Fruit fly (Drosophila melanogaster): ENCODE measurements around the gene tal-3A.

Gene tal-3A

DNA sequence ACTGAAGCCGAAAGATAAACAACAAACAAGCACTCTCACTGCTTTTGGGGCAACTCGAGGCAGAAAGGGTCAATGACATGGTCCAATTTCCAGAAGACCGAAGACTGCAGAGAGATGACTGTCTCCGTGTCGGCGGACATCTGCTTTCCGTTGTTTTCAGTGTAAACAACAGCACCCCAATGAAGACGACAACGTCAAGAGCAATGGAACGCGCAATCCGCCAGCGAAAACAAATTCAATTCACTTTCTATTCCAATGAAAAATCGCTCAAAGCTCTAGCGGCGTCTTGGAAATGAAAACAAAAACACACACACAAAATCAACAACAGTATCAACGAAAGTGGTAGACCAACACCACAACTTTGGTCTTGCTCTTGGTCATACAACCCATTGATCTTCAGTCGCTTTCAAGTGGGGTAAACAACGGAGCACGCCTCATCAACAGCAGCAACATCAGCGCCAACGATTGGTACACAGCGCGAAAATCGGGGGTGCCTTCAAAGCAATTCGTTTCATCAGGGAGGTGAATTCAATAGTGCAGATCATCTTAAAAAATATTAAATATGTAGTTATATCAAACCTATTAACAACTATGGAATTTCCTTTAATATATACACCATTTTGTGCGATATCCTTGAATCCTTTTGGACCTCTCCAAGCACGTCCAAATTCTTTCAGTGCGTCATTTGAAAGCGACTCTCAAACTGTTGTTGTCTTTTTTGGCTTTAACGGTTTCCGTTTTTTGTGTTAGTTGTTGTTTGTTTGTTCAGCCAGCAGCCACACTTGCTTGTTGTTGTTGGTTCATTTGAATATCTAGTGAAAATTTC lies 4.8 kb downstream of the tal-3A start (continued):
- TF ChIP-seq CG4404 (GFP tag; IDR thresholded peaks at IDR 0.05): peak; percentile 14; the same call in 1 of the 2 replicates
- TF ChIP-seq CG4854 (GFP tag; optimal IDR thresholded peaks at IDR 0.05): peak; percentile 44
- peak; percentile 16 for TF ChIP-seq scrt (GFP tag; optimal IDR thresholded peaks at IDR 0.05)
- no peak for TF ChIP-seq CG11085 (GFP tag; IDR thresholded peaks at IDR 0.05)
- peak; percentile 82 for TF ChIP-seq CG7839 (tag; optimal IDR thresholded peaks at IDR 0.05)
- TF ChIP-seq dm (GFP tag; optimal IDR thresholded peaks at IDR 0.05): no peak
- TF ChIP-seq mirr (GFP tag; optimal IDR thresholded peaks at IDR 0.05): no peak
- no peak for TF ChIP-seq eyg (GFP tag; optimal IDR thresholded peaks at IDR 0.05)
- TF ChIP-seq grn (GFP tag; optimal IDR thresholded peaks at IDR 0.05): no peak
- TF ChIP-seq Med (GFP tag): peak; percentile 83
- no peak for TF ChIP-seq CG16863 (GFP tag; optimal IDR thresholded peaks at IDR 0.05)
- peak; percentile 40 to 47 for TF ChIP-seq Pdp1 (GFP tag; optimal IDR thresholded peaks at IDR 0.05)
- TF ChIP-seq en (GFP tag; optimal IDR thresholded peaks at IDR 0.05): no peak
- TF ChIP-seq lbe (GFP tag; optimal IDR thresholded peaks at IDR 0.05): no peak
- no peak for TF ChIP-seq CG34376 (GFP tag; optimal IDR thresholded peaks at IDR 0.05)
- peak; percentile 58; the same call in 2 of the 3 replicates for TF ChIP-seq dysf (GFP tag; IDR thresholded peaks at IDR 0.05)
- peak; percentile 58 for TF ChIP-seq tin (GFP tag; optimal IDR thresholded peaks at IDR 0.05)
- no peak for TF ChIP-seq cg (GFP tag; optimal IDR thresholded peaks at IDR 0.05)
- TF ChIP-seq Mad (GFP tag; optimal IDR thresholded peaks at IDR 0.05): no peak
- TF ChIP-seq vnd (GFP tag; IDR thresholded peaks at IDR 0.05; ENCODE audit: partially characterized antibody): no peak
- peak; percentile 14; the same call in 1 of the 2 replicates for TF ChIP-seq Awh (GFP tag; IDR thresholded peaks at IDR 0.05)
- TF ChIP-seq p53 (GFP tag; optimal IDR thresholded peaks at IDR 0.05): no peak
- peak; percentile 61 for TF ChIP-seq PHDP (tag; optimal IDR thresholded peaks at IDR 0.05)
- TF ChIP-seq bowl (GFP tag; IDR thresholded peaks at IDR 0.05): no peak
- TF ChIP-seq NFAT (GFP tag; IDR thresholded peaks at IDR 0.05): no peak
- peak; percentile 84 for TF ChIP-seq Ssrp (tag; optimal IDR thresholded peaks at IDR 0.05)
- peak; percentile 23 for TF ChIP-seq zf30C (GFP tag; optimal IDR thresholded peaks at IDR 0.05)
- no peak for TF ChIP-seq CG7963 (GFP tag; IDR thresholded peaks at IDR 0.05; ENCODE audit: partially characterized antibody)
- TF ChIP-seq nmo (GFP tag; optimal IDR thresholded peaks at IDR 0.05): peak; percentile 88
- TF ChIP-seq CG34224 (GFP tag; IDR thresholded peaks at IDR 0.05; ENCODE audit: partially characterized antibody): no peak
- TF ChIP-seq emc (GFP tag; optimal IDR thresholded peaks at IDR 0.05): no peak
- no peak for TF ChIP-seq GATAe (GFP tag; conservative IDR thresholded peaks at IDR 0.05)
- TF ChIP-seq Hr39 (optimal IDR thresholded peaks at IDR 0.05): no peak
- peak in 1 of 2 experiments; percentile 42 for TF ChIP-seq dpn (GFP tag; optimal IDR thresholded peaks at IDR 0.05)
- TF ChIP-seq disco-r (GFP tag; optimal IDR thresholded peaks at IDR 0.05): no peak
- TF ChIP-seq CG11093 (GFP tag; IDR thresholded peaks at IDR 0.05): peak; percentile 61; the same call in 2 of the 3 replicates
- TF ChIP-seq Six4 (GFP tag; optimal IDR thresholded peaks at IDR 0.05): peak; percentile 36
- TF ChIP-seq Poxn (GFP tag; IDR thresholded peaks at IDR 0.05): no peak
- TF ChIP-seq psq (GFP tag; optimal IDR thresholded peaks at IDR 0.05): no peak
- TF ChIP-seq CG30403 (GFP tag; optimal IDR thresholded peaks at IDR 0.05): peak; percentile 76
- TF ChIP-seq Stat92E (GFP tag; optimal IDR thresholded peaks at IDR 0.05): peak in 1 of 3 experiments; percentile 83
- TF ChIP-seq ato (GFP tag; IDR thresholded peaks at IDR 0.05; ENCODE audit: partially characterized antibody): no peak
- peak; percentile 83 for TF ChIP-seq croc (GFP tag; conservative IDR thresholded peaks at IDR 0.05)
- TF ChIP-seq abd-A (tag; optimal IDR thresholded peaks at IDR 0.05): no peak
- peak; percentile 56 for TF ChIP-seq pnt (GFP tag; optimal IDR thresholded peaks at IDR 0.05)
- TF ChIP-seq CG7271 (tag; optimal IDR thresholded peaks at IDR 0.05): no peak
- TF ChIP-seq CG3407 (GFP tag; optimal IDR thresholded peaks at IDR 0.05): peak; percentile 29
- peak; percentile 16 for TF ChIP-seq fd64A (GFP tag; optimal IDR thresholded peaks at IDR 0.05)
- peak; percentile 62; the same call in 2 of the 3 replicates for TF ChIP-seq ken (GFP tag; IDR thresholded peaks at IDR 0.05)

All from whole organism, embryonic.